Worm (Caenorhabditis elegans): ENCODE measurements around the gene lipl-5.

DNA sequence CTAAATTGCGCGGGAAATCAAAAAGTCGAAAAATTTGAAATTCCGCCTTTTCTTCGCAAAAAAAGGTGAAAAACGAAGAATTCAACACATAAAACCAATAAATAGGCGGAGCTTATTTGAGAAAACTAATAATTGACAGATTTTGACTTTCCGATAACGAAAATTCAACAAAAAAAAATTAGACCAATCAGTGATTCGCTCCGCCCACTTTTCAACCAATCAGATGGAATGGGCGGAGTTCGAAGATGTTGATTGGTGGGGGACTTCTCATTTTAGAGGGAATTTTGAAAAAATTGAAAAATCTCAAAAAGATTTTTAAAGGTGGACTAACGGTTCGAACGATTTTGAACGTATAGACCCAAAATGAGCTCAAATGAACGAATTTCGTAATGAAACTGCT, 34.7 kb upstream of the lipl-5 start:
- no peak for TF ChIP-seq ets-4 (tag; optimal IDR thresholded peaks at IDR 0.05)
- no peak for TF ChIP-seq C08G9.2 (tag; optimal IDR thresholded peaks at IDR 0.05)
- no peak for TF ChIP-seq tbx-2 (tag; optimal IDR thresholded peaks at IDR 0.05)
- TF ChIP-seq Y22D7AL.16 (tag; optimal IDR thresholded peaks at IDR 0.05), result no peak
- TF ChIP-seq pag-3 (tag; optimal IDR thresholded peaks at IDR 0.05; ENCODE audit: borderline replicate concordance), result no peak
- TF ChIP-seq sox-4 (tag; optimal IDR thresholded peaks at IDR 0.05), result no peak
